Fruit fly (Drosophila melanogaster) whole organism, pupa: Measurements from ENCODE around the gene Got2.
A peak's percentile ranks its signal among the peaks of the same experiment; 100 is the strongest.

ENCODE experiments used
- CG10348 ChIP-seq: fragments of 200-800 bp; sonication (Bioruptor generic); IDR thresholded peaks from 2 replicates; pipeline ENCODE4 v1.3.6; 2022; ENCODE audit warnings: missing biosample characterization, missing genetic modification characterization
- CG12605 ChIP-seq: fragments of 200-800 bp; sonication (Bioruptor generic); IDR thresholded peaks from 2 replicates; pipeline ENCODE4 v1.3.6; 2022; ENCODE audit warnings: missing biosample characterization, missing genetic modification characterization
- CG13204 ChIP-seq: fragments of 200-800 bp; sonication (Bioruptor generic); optimal IDR thresholded peaks from 2 replicates; lab custom pipeline; 2018; ENCODE audit warnings: missing biosample characterization, mild to moderate bottlenecking, missing genetic modification characterization, moderate library complexity
- CG14655 ChIP-seq: fragments of 200-800 bp; sonication (Bioruptor generic); optimal IDR thresholded peaks from 3 replicates; lab custom pipeline; 2017; ENCODE audit warnings: mild to moderate bottlenecking, missing biosample characterization, missing genetic modification reagents, missing genetic modification characterization
- CG15710 ChIP-seq: fragments of 200-800 bp; sonication (Bioruptor generic); optimal IDR thresholded peaks from 2 replicates; lab custom pipeline; 2018; ENCODE audit warnings: missing biosample characterization, mild to moderate bottlenecking, missing genetic modification characterization, moderate library complexity
- CG17806 ChIP-seq: fragments of 200-800 bp; sonication (Bioruptor generic); optimal IDR thresholded peaks from 2 replicates; lab custom pipeline; 2018; ENCODE audit warnings: missing biosample characterization, mild to moderate bottlenecking, missing genetic modification characterization, moderate library complexity
- CG32121 ChIP-seq: fragments of 200-800 bp; sonication (Bioruptor generic); IDR thresholded peaks from 2 replicates; pipeline ENCODE4 v1.3.6; 2022; ENCODE audit warnings: missing biosample characterization, missing genetic modification characterization
- CG34367 ChIP-seq: fragments of 200-800 bp; sonication (Bioruptor generic); optimal IDR thresholded peaks from 2 replicates; lab custom pipeline; 2018; ENCODE audit warnings: missing biosample characterization, mild to moderate bottlenecking, missing genetic modification characterization
- CG4496 ChIP-seq: fragments of 200-800 bp; sonication (Bioruptor generic); IDR thresholded peaks from 3 replicates; pipeline ENCODE4 v1.3.6; 2022; ENCODE audit warnings: missing biosample characterization, missing genetic modification characterization
- CG8159 ChIP-seq: fragments of 200-800 bp; sonication (Bioruptor generic); optimal IDR thresholded peaks from 3 replicates; lab custom pipeline; 2018; ENCODE audit warnings: missing biosample characterization, mild to moderate bottlenecking, missing genetic modification characterization, moderate library complexity
- CG8301 ChIP-seq: fragments of 200-800 bp; sonication (Bioruptor generic); optimal IDR thresholded peaks from 2 replicates; lab custom pipeline; 2018; ENCODE audit warnings: missing biosample characterization, mild to moderate bottlenecking, missing genetic modification characterization
- CG9948 ChIP-seq: fragments of 200-800 bp; sonication (Bioruptor generic); optimal IDR thresholded peaks from 2 replicates; lab custom pipeline; 2018; ENCODE audit warnings: missing biosample characterization, mild to moderate bottlenecking, missing genetic modification characterization, moderate library complexity
- D1 ChIP-seq: fragments of 200-800 bp; sonication (Bioruptor generic); optimal IDR thresholded peaks from 2 replicates; lab custom pipeline; 2018; ENCODE audit warnings: missing biosample characterization, mild to moderate bottlenecking, missing genetic modification characterization, moderate library complexity
- EcR ChIP-seq: fragments of 200-800 bp; sonication (Bioruptor generic); optimal IDR thresholded peaks from 3 replicates; lab custom pipeline; 2019; ENCODE audit warnings: missing biosample characterization, missing genetic modification characterization, mild to moderate bottlenecking, moderate library complexity, missing genetic modification reagents
- Ets98B ChIP-seq: fragments of 200-800 bp; sonication (Bioruptor generic); IDR thresholded peaks from 2 replicates; pipeline ENCODE4 v1.3.6; 2022; ENCODE audit warnings: missing biosample characterization, missing genetic modification characterization
- Pif1A ChIP-seq: fragments of 200-800 bp; sonication (Bioruptor generic); optimal IDR thresholded peaks from 3 replicates; lab custom pipeline; 2016; ENCODE audit warnings: missing biosample characterization, missing genetic modification characterization
- Pif1B ChIP-seq: fragments of 200-800 bp; sonication (Bioruptor generic); optimal IDR thresholded peaks from 3 replicates; lab custom pipeline; 2016; ENCODE audit warnings: missing biosample characterization, missing genetic modification characterization
- Snoo ChIP-seq: fragments of 200-800 bp; sonication (Bioruptor generic); optimal IDR thresholded peaks from 3 replicates; lab custom pipeline; 2017; ENCODE audit warnings: missing biosample characterization, mild to moderate bottlenecking, missing genetic modification characterization, inconsistent platforms
- fd96Ca ChIP-seq: fragments of 200-800 bp; sonication (Bioruptor generic); IDR thresholded peaks from 3 replicates; pipeline ENCODE4 v1.3.6; 2022; ENCODE audit warnings: missing biosample characterization, missing genetic modification characterization
- gl ChIP-seq: fragments of 200-800 bp; sonication (Bioruptor generic); optimal IDR thresholded peaks from 2 replicates; lab custom pipeline; 2018; ENCODE audit warnings: missing biosample characterization, mild to moderate bottlenecking, missing genetic modification characterization
- rn ChIP-seq: fragments of 200-800 bp; sonication (Bioruptor generic); IDR thresholded peaks from 2 replicates; pipeline ENCODE4 v1.3.6; 2022; ENCODE audit warnings: missing biosample characterization, missing genetic modification characterization

Got2 gene

DNA sequence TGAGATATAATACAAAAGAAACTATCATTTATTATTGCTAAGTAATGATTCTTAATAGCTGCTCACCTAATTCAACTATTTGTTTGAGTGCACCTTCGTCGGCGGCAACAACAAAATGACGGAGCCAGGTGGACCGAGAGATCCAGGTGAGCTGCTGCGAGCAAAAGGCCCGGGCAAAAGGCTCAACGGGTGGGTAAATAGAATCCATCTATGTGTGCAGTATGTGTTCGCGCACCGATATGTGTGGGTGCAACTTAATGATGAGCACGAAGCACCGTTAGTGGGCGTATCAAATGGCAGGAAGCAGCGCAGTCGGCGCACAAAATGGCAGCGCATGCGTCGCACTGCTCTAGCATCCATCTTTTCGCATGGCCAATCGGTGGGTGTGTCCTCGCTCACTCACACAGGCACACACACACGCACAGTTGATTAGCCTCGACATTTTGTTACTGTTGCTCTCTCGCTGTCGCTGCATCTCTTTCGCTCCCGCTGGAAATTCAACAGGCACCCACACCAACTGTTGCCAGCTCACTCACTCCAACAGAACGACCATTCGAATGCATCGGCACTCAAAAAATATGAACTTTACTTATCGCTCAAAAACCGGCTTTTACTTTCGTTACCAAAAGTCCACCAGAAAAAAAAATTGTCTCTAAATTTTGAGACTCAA lies 15.0 kb downstream of the Got2 start:
- TF ChIP-seq CG13204 (no peak), CG8159 (tag; lab: Kevin White, UChicago) (peak; percentile 5)

- TF ChIP-seq CG34367 (tag; lab: Kevin White, UChicago) (no peak), CG13204 (peak; percentile 23), CG14655 (no peak), EcR (GFP tag; lab: Kevin White, UChicago) (no peak), CG4496 (GFP tag; lab: Robert Waterston, UW) (no peak), CG32121 (GFP tag; lab: Robert Waterston, UW) (no peak), CG9948 (tag; lab: Kevin White, UChicago) (no peak), CG8159 (tag; lab: Kevin White, UChicago) (no peak), rn (GFP tag; lab: Robert Waterston, UW) (peak; percentile 19; the same call in 1 of the 2 replicates)
These were observed 17.1 kb downstream of the Got2 start, which contains the start of gene erm for dm6 chr2L:1970312-1970929. erm (minus strand) TSS chr2L:1970362.

- TF ChIP-seq Ets98B (GFP tag; lab: Robert Waterston, UW) (no peak), CG4496 (GFP tag; lab: Robert Waterston, UW) (no peak), Pif1B (GFP tag; lab: Kevin White, UChicago) (no peak), EcR (GFP tag; lab: Kevin White, UChicago) (no peak), CG10348 (no peak), CG34367 (tag; lab: Kevin White, UChicago) (no peak), CG17806 (tag; lab: Kevin White, UChicago) (no peak), D1 (no peak), CG8159 (tag; lab: Kevin White, UChicago) (no peak), fd96Ca (GFP tag; lab: Robert Waterston, UW) (no peak), CG14655 (no peak), CG12605 (no peak), CG13204 (no peak), CG32121 (GFP tag; lab: Robert Waterston, UW) (no peak), CG15710 (no peak), gl (tag; lab: Kevin White, UChicago) (no peak), Pif1A (GFP tag; lab: Kevin White, UChicago) (no peak), CG8301 (tag; lab: Kevin White, UChicago) (no peak)
These were observed 19.7 kb downstream of the Got2 start for dm6 chr2L:1967861-1968260.

DNA sequence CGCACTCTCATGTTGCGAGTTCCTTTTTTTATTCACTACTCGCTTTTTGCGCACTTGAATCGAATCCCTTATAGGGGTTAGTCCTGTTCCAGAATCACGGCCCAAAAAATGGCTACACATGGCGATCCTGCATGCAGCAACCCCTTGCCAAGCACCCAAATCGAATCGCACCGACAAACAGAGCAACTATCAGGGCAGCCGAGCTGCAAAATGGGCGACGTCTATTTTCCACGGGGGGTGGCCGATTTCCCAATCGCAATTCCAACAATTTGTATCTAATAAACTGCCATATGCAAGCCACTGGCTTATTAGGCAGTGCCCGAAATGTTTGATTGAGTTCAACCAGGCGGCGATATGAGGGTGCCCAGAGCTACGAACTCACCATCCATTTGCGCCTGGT lies 20.3 kb downstream of the Got2 start:
- TF ChIP-seq CG13204 (no peak), CG8159 (tag; lab: Kevin White, UChicago) (no peak), CG4496 (GFP tag; lab: Robert Waterston, UW) (no peak), fd96Ca (GFP tag; lab: Robert Waterston, UW) (no peak), CG17806 (tag; lab: Kevin White, UChicago) (no peak), CG34367 (tag; lab: Kevin White, UChicago) (no peak), CG12605 (no peak), CG9948 (tag; lab: Kevin White, UChicago) (no peak), Pif1A (GFP tag; lab: Kevin White, UChicago) (no peak), gl (tag; lab: Kevin White, UChicago) (no peak), CG32121 (GFP tag; lab: Robert Waterston, UW) (no peak), CG14655 (no peak), CG10348 (no peak), Snoo (no peak), Ets98B (GFP tag; lab: Robert Waterston, UW) (no peak), Pif1B (GFP tag; lab: Kevin White, UChicago) (no peak), EcR (GFP tag; lab: Kevin White, UChicago) (no peak)

dm6 chr2L:1961932-1962496 lies 25.5 kb downstream of the Got2 start:
- TF ChIP-seq CG34367 (tag; lab: Kevin White, UChicago), result no peak
- TF ChIP-seq rn (GFP tag; lab: Robert Waterston, UW), result no peak
- TF ChIP-seq CG12605, result no peak
- TF ChIP-seq CG14655, result no peak
- no peak for TF ChIP-seq gl (tag; lab: Kevin White, UChicago)
- no peak for TF ChIP-seq EcR (GFP tag; lab: Kevin White, UChicago)
- no peak for TF ChIP-seq CG32121 (GFP tag; lab: Robert Waterston, UW)
- TF ChIP-seq Pif1A (GFP tag; lab: Kevin White, UChicago), result no peak
- no peak for TF ChIP-seq CG13204
- no peak for TF ChIP-seq CG9948 (tag; lab: Kevin White, UChicago)
- no peak for TF ChIP-seq CG15710
- TF ChIP-seq CG8301 (tag; lab: Kevin White, UChicago), result no peak
- TF ChIP-seq D1, result no peak
- TF ChIP-seq fd96Ca (GFP tag; lab: Robert Waterston, UW), result no peak
- TF ChIP-seq CG4496 (GFP tag; lab: Robert Waterston, UW), result no peak
- no peak for TF ChIP-seq Snoo
- TF ChIP-seq CG8159 (tag; lab: Kevin White, UChicago), result no peak
- TF ChIP-seq CG10348, result no peak

DNA sequence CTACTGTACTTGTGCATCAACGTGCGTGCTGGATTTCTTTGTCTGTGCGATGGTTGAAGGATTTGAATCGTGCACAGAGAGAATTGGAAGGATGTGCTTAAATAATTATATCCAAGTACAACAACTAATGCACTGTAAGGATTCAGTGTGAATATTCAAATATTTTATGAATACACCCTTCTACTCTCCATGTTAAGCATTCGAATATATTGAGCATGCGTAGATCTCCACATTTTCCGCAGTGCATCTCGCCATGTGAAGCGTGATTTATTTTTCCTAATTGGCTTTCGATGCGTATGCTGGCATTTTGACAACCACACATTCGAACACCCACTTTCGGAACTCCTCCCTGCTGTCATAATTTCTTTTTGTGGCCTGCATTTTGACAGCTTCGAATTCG lies 27.5 kb downstream of the Got2 start:
- TF ChIP-seq CG8159 (tag; lab: Kevin White, UChicago), result peak; percentile 11
- TF ChIP-seq rn (GFP tag; lab: Robert Waterston, UW), result no peak
- no peak for TF ChIP-seq Pif1B (GFP tag; lab: Kevin White, UChicago)
- no peak for TF ChIP-seq CG14655
- TF ChIP-seq, all 21 proteins: peak for 1
